Fruit fly (Drosophila melanogaster): ENCODE results near the gene CG7840.

DNA sequence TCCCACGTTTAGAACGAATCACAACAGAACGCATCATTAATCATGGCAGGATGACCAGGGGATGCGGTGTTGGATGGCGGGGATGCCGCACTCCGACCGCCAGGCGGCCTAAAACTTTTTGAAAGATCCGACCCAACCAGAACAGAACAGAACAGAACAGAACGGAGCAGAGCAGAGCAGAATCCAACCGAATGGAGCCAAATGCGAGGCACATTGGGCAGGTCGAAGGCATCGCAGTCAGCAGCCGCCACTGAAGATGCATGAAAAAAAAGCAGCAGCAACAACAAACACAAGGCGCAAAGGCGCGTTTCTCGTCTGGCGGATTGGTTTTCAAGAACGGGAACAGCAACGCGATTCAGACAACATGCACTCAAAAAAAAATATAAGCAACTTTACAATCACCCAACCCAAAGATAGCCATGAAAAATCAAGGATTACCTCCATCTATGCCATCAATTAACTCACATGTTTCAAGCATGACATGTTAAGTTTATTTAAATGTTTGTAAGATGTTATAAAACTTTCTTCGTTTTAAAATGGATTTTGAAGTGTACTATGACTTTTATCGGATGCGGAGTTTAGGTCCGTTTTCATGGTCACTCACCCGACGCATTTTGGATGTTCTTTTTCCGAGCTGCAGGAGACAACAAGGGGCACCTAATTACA, 25.9 kb upstream of the CG7840 start:
- no peak for TF ChIP-seq CG1620 (GFP tag; optimal IDR thresholded peaks at IDR 0.05)
- TF ChIP-seq CG14711 (tag; optimal IDR thresholded peaks at IDR 0.05): no peak
- TF ChIP-seq Clk (GFP tag; optimal IDR thresholded peaks at IDR 0.05): no peak
- no peak for TF ChIP-seq CG7101 (tag; optimal IDR thresholded peaks at IDR 0.05)
- TF ChIP-seq toe (GFP tag; optimal IDR thresholded peaks at IDR 0.05): no peak
- TF ChIP-seq Crg-1 (GFP tag; optimal IDR thresholded peaks at IDR 0.05): no peak
